Fruit fly (Drosophila melanogaster) whole organism, embryonic: ENCODE data around the gene btz.

Experiments used
- Atf-2 ChIP-seq: fragments of 200-800 bp; sonication (Bioruptor generic); optimal IDR thresholded peaks from 2 replicates; lab custom pipeline; 2016; ENCODE audit warnings: missing biosample characterization, missing genetic modification characterization
- CG10543 ChIP-seq: fragments of 200-800 bp; sonication (Bioruptor generic); optimal IDR thresholded peaks from 3 replicates; lab custom pipeline; 2017; ENCODE audit warnings: missing biosample characterization, mild to moderate bottlenecking, missing genetic modification characterization, moderate library complexity
- CG11085 ChIP-seq: fragments of 200-800 bp; sonication (Bioruptor generic); IDR thresholded peaks from 2 replicates; pipeline ENCODE4 v1.3.6; 2022; ENCODE audit warnings: missing biosample characterization, missing genetic modification characterization
- CG12104 ChIP-seq: fragments of 200-800 bp; sonication (Bioruptor generic); optimal IDR thresholded peaks from 3 replicates; lab custom pipeline; 2016; ENCODE audit warnings: missing biosample characterization, missing genetic modification characterization
- CG12155 ChIP-seq: fragments of 200-800 bp; sonication (Bioruptor generic); optimal IDR thresholded peaks from 3 replicates; lab custom pipeline; 2016; ENCODE audit warnings: missing biosample characterization, missing genetic modification characterization
- CG12744 ChIP-seq: fragments of 200-800 bp; sonication (Bioruptor generic); optimal IDR thresholded peaks from 2 replicates; lab custom pipeline; 2016; ENCODE audit warnings: missing biosample characterization, missing genetic modification characterization
- CG15269 ChIP-seq: fragments of 200-800 bp; sonication (Bioruptor generic); optimal IDR thresholded peaks from 2 replicates; lab custom pipeline; 2018; ENCODE audit warnings: missing biosample characterization, mild to moderate bottlenecking, missing genetic modification characterization, moderate library complexity
- CG1602 ChIP-seq: fragments of 200-800 bp; sonication (Bioruptor generic); optimal IDR thresholded peaks from 3 replicates; lab custom pipeline; 2016; ENCODE audit warnings: missing biosample characterization, missing genetic modification characterization
- CG17829 ChIP-seq: fragments of 200-800 bp; optimal IDR thresholded peaks from 2 replicates; lab custom pipeline; 2019; ENCODE audit warnings: missing biosample characterization, mild to moderate bottlenecking, missing genetic modification characterization, moderate library complexity
- CG2202 ChIP-seq: fragments of 200-800 bp; sonication (Bioruptor generic); optimal IDR thresholded peaks from 2 replicates; lab custom pipeline; 2018; ENCODE audit warnings: missing biosample characterization, mild to moderate bottlenecking, missing genetic modification characterization
- CG4360 ChIP-seq: fragments of 200-800 bp; sonication (Bioruptor generic); IDR thresholded peaks from 2 replicates; pipeline ENCODE4 v1.3.6; 2022; ENCODE audit warnings: missing biosample characterization, missing genetic modification characterization
- CG4424 ChIP-seq: fragments of 200-800 bp; sonication (Bioruptor generic); optimal IDR thresholded peaks from 3 replicates; lab custom pipeline; 2016; ENCODE audit warnings: missing biosample characterization, missing genetic modification characterization
- CG4707 ChIP-seq: fragments of 200-800 bp; sonication (Bioruptor generic); optimal IDR thresholded peaks from 2 replicates; lab custom pipeline; 2018; ENCODE audit warnings: missing biosample characterization, mild to moderate bottlenecking, missing genetic modification characterization, moderate library complexity
- CG4730 ChIP-seq: fragments of 200-800 bp; sonication (Bioruptor generic); IDR thresholded peaks from 2 replicates; pipeline ENCODE4 v1.3.6; 2022; ENCODE audit warnings: missing biosample characterization, missing genetic modification characterization
- CG5953 ChIP-seq: fragments of 200-800 bp; sonication (Bioruptor generic); IDR thresholded peaks from 2 replicates; pipeline ENCODE4 v1.3.6; 2022; ENCODE audit warnings: missing biosample characterization, missing genetic modification characterization
- CG6683 ChIP-seq: fragments of 200-800 bp; sonication (Bioruptor generic); optimal IDR thresholded peaks from 2 replicates; lab custom pipeline; 2017; ENCODE audit warnings: missing biosample characterization, mild to moderate bottlenecking, missing genetic modification characterization, missing genetic modification reagents
- CG7745 ChIP-seq: fragments of 200-800 bp; sonication (Bioruptor generic); optimal IDR thresholded peaks from 2 replicates; lab custom pipeline; 2018; ENCODE audit warnings: missing biosample characterization, mild to moderate bottlenecking, missing genetic modification characterization, moderate library complexity
- CG8478 ChIP-seq: fragments of >200 bp; optimal IDR thresholded peaks from 2 replicates; lab custom pipeline; 2018
- Camta ChIP-seq: fragments of 200-800 bp; sonication (Bioruptor generic); optimal IDR thresholded peaks from 2 replicates; lab custom pipeline; 2016; ENCODE audit warnings: missing biosample characterization, missing genetic modification characterization
- Dfd ChIP-seq, 2 experiments: fragments of >200 bp; optimal IDR thresholded peaks; 2 replicates each; lab custom pipeline; 2017; ENCODE audit warnings: missing biosample characterization in 2 of 2, missing genetic modification characterization in 2 of 2
- H2.0 ChIP-seq: fragments of 200-800 bp; sonication (Bioruptor generic); IDR thresholded peaks from 2 replicates; pipeline ENCODE4 v1.3.6; 2022; ENCODE audit warnings: missing biosample characterization, missing genetic modification characterization
- Hey ChIP-seq: fragments of 200-800 bp; sonication (Bioruptor generic); optimal IDR thresholded peaks from 3 replicates; lab custom pipeline; 2018; ENCODE audit warnings: missing biosample characterization, mild to moderate bottlenecking, missing genetic modification characterization
- Hmr ChIP-seq: fragments of 200-800 bp; sonication (Bioruptor generic); optimal IDR thresholded peaks from 3 replicates; lab custom pipeline; 2017; ENCODE audit warnings: mild to moderate bottlenecking, missing biosample characterization, missing genetic modification reagents, missing genetic modification characterization
- Hr39 ChIP-seq: fragments of >200 bp; optimal IDR thresholded peaks from 2 replicates; lab custom pipeline; 2017
- Lim3 ChIP-seq: fragments of 200-800 bp; sonication (Bioruptor generic); IDR thresholded peaks from 2 replicates; pipeline ENCODE4 v1.3.6; 2022; ENCODE audit warnings: missing biosample characterization, missing genetic modification characterization
- Med ChIP-seq: fragments of 200-800 bp; sonication (Bioruptor generic); peaks from one replicate; lab custom pipeline; 2016; ENCODE audit warnings: missing biosample characterization, missing genetic modification characterization, mild to moderate bottlenecking, inconsistent platforms, moderate library complexity
- NK7.1 ChIP-seq: fragments of 200-800 bp; sonication (Bioruptor generic); optimal IDR thresholded peaks from 3 replicates; lab custom pipeline; 2016; ENCODE audit warnings: missing biosample characterization, missing genetic modification characterization
- Trl ChIP-seq, 3 experiments: fragments of >200 bp in 2 of 3; fragments of 200-800 bp in 1 of 3; sonication (Bioruptor generic) in 1 of 3; optimal IDR thresholded peaks; 2 replicates in 1 of 3; 3 replicates in 2 of 3; lab custom pipeline; 2016 to 2017; ENCODE audit warnings: missing biosample characterization in 1 of 3, missing genetic modification characterization in 1 of 3
- Vsx1 ChIP-seq: fragments of 200-800 bp; sonication (Bioruptor generic); optimal IDR thresholded peaks from 2 replicates; lab custom pipeline; 2017; ENCODE audit warnings: missing biosample characterization, mild to moderate bottlenecking, missing genetic modification characterization, missing genetic modification reagents
- ap ChIP-seq: fragments of 200-800 bp; sonication (Bioruptor generic); IDR thresholded peaks from 2 replicates; pipeline ENCODE4 v1.3.6; 2022; ENCODE audit warnings: missing biosample characterization, missing genetic modification characterization
- ato ChIP-seq: fragments of 200-800 bp; sonication (Bioruptor generic); IDR thresholded peaks from 2 replicates; pipeline ENCODE4 v1.3.6; 2022; ENCODE audit warnings: missing biosample characterization, missing genetic modification characterization; ENCODE audit not compliant: partially characterized antibody
- bsh ChIP-seq, 2 experiments: fragments of 200-800 bp; sonication (Bioruptor generic); optimal IDR thresholded peaks; 2 replicates each; lab custom pipeline; 2017 to 2018; ENCODE audit warnings: mild to moderate bottlenecking in 2 of 2, missing biosample characterization in 2 of 2, missing genetic modification characterization in 2 of 2, moderate library complexity in 1 of 2
- cad ChIP-seq: fragments of >200 bp; optimal IDR thresholded peaks from 2 replicates; lab custom pipeline; 2017; ENCODE audit warnings: missing biosample characterization, missing genetic modification characterization
- chinmo ChIP-seq: fragments of 200-800 bp; sonication (Bioruptor generic); IDR thresholded peaks from 4 replicates; pipeline ENCODE4 v1.3.6; 2022; ENCODE audit warnings: missing biosample characterization, missing genetic modification characterization; ENCODE audit not compliant: partially characterized antibody
- dati ChIP-seq: fragments of 200-800 bp; sonication (Bioruptor generic); IDR thresholded peaks from 2 replicates; pipeline ENCODE4 v1.3.6; 2022; ENCODE audit warnings: missing biosample characterization, missing genetic modification characterization
- dimm ChIP-seq: fragments of 200-800 bp; sonication (Bioruptor generic); IDR thresholded peaks from 2 replicates; pipeline ENCODE4 v1.3.6; 2022; ENCODE audit warnings: missing biosample characterization, missing genetic modification characterization
- fd3F ChIP-seq: fragments of 200-800 bp; sonication (Bioruptor generic); optimal IDR thresholded peaks from 2 replicates; lab custom pipeline; 2018; ENCODE audit warnings: missing biosample characterization, mild to moderate bottlenecking, missing genetic modification characterization, moderate library complexity
- grn ChIP-seq: fragments of 200-800 bp; sonication (Bioruptor generic); optimal IDR thresholded peaks from 3 replicates; lab custom pipeline; 2017; ENCODE audit warnings: missing biosample characterization, missing genetic modification characterization
- hth ChIP-seq: fragments of >200 bp; optimal IDR thresholded peaks from 2 replicates; lab custom pipeline; 2017; ENCODE audit warnings: inconsistent platforms
- nom ChIP-seq: fragments of 200-800 bp; sonication (Bioruptor generic); optimal IDR thresholded peaks from 2 replicates; lab custom pipeline; 2017; ENCODE audit warnings: missing biosample characterization, missing genetic modification characterization, mild to moderate bottlenecking, moderate library complexity, missing genetic modification reagents
- scrt ChIP-seq: fragments of 200-800 bp; sonication (Bioruptor generic); optimal IDR thresholded peaks from 2 replicates; lab custom pipeline; 2018; ENCODE audit warnings: missing biosample characterization, mild to moderate bottlenecking, missing genetic modification characterization, moderate library complexity
- sug ChIP-seq: fragments of 200-800 bp; optimal IDR thresholded peaks from 2 replicates; lab custom pipeline; 2019; ENCODE audit warnings: missing biosample characterization, mild to moderate bottlenecking, missing genetic modification characterization, moderate library complexity
- zfh1 ChIP-seq: fragments of 200-800 bp; sonication (Bioruptor generic); IDR thresholded peaks from 3 replicates; pipeline ENCODE4 v1.3.6; 2022; ENCODE audit warnings: missing biosample characterization, missing genetic modification characterization

Gene btz

dm6 chr3R:27699540-27700228 lies 477 bp upstream of the btz start, which contains the start of gene ALiX (continued):
- TF ChIP-seq dimm (GFP tag; lab: Robert Waterston, UW), result no peak
- TF ChIP-seq Trl (optimal IDR thresholded peaks at IDR 0.05; lab: Kevin White, UChicago), result peak in 1 of 2 experiments; percentile 48
- no peak for TF ChIP-seq Trl (GFP tag; optimal IDR thresholded peaks at IDR 0.05; lab: Kevin White, UChicago)
- TF ChIP-seq CG1602 (GFP tag; lab: Kevin White, UChicago), result no peak
- TF ChIP-seq zfh1 (GFP tag; lab: Robert Waterston, UW), result no peak
- TF ChIP-seq Dfd (GFP tag; optimal IDR thresholded peaks at IDR 0.05; lab: Kevin White, UChicago), result no peak
- TF ChIP-seq dati (GFP tag; lab: Robert Waterston, UW), result no peak
- no peak for TF ChIP-seq Lim3
- TF ChIP-seq CG4360 (GFP tag; lab: Robert Waterston, UW), result no peak
- TF ChIP-seq CG8478 (lab: Kevin White, UChicago), result no peak
- TF ChIP-seq fd3F (GFP tag; lab: Kevin White, UChicago), result no peak
- TF ChIP-seq CG4730, result no peak
- no peak for TF ChIP-seq CG15269 (tag; lab: Kevin White, UChicago)
- peak; percentile 31; the same call in 1 of the 2 replicates for TF ChIP-seq CG5953 (GFP tag; lab: Robert Waterston, UW)
- TF ChIP-seq hth (lab: Kevin White, UChicago), result no peak
- TF ChIP-seq Hr39 (lab: Kevin White, UChicago), result no peak
- TF ChIP-seq CG12104 (GFP tag; lab: Kevin White, UChicago), result no peak
- TF ChIP-seq Vsx1 (GFP tag; lab: Kevin White, UChicago), result peak; percentile 42
- no peak for TF ChIP-seq H2.0 (GFP tag; lab: Robert Waterston, UW)
- TF ChIP-seq CG17829 (tag; lab: Kevin White, UChicago), result no peak
- no peak for TF ChIP-seq CG4707 (GFP tag; lab: Kevin White, UChicago)
- TF ChIP-seq CG10543 (GFP tag; lab: Kevin White, UChicago), result no peak
- TF ChIP-seq ap (GFP tag; lab: Robert Waterston, UW), result no peak
- no peak for TF ChIP-seq CG7745 (tag; lab: Kevin White, UChicago)
- no peak for TF ChIP-seq Atf-2 (GFP tag; lab: Kevin White, UChicago)
- no peak for TF ChIP-seq CG12744 (GFP tag; lab: Kevin White, UChicago)
- no peak for TF ChIP-seq Hey (tag; lab: Kevin White, UChicago)
- TF ChIP-seq sug (tag; lab: Kevin White, UChicago), result peak; percentile 10
- TF ChIP-seq CG12155 (GFP tag; lab: Kevin White, UChicago), result no peak
- TF ChIP-seq NK7.1 (GFP tag; lab: Kevin White, UChicago), result no peak
- no peak for TF ChIP-seq CG4424 (GFP tag; lab: Kevin White, UChicago)
- TF ChIP-seq CG11085 (GFP tag; lab: Robert Waterston, UW), result no peak
- TF ChIP-seq Camta (GFP tag; lab: Kevin White, UChicago), result no peak
- no peak for TF ChIP-seq ato (GFP tag; lab: Robert Waterston, UW)
- TF ChIP-seq Hmr (GFP tag; lab: Kevin White, UChicago), result no peak

- TF ChIP-seq nom (GFP tag; lab: Kevin White, UChicago) (peak; percentile 74), chinmo (GFP tag; lab: Robert Waterston, UW) (0 out of 4 replicates have a peak, but pooled peaks have one; percentile 60), scrt (no peak), CG2202 (no peak), bsh (GFP tag; optimal IDR thresholded peaks at IDR 0.05; lab: Kevin White, UChicago) (peak in 1 of 2 experiments; percentile 49), grn (GFP tag; lab: Kevin White, UChicago) (peak; percentile 71), cad (peak; percentile 10), sug (tag; lab: Kevin White, UChicago) (peak; percentile 89), CG6683 (GFP tag; lab: Kevin White, UChicago) (no peak), Med (GFP tag; lab: Kevin White, UChicago) (peak; percentile 68)
These were observed 5.9 kb downstream of the btz start for dm6 chr3R:27706039-27706580.
